Fruit fly (Drosophila melanogaster) whole organism, embryonic: ENCODE results near the gene CG32163.

Source experiments
- Atf-2 ChIP-seq: fragments of 200-800 bp; sonication (Bioruptor generic); optimal IDR thresholded peaks from 2 replicates; lab custom pipeline; 2016; ENCODE audit warnings: missing biosample characterization, missing genetic modification characterization
- BEAF-32 ChIP-seq: fragments of 200-800 bp; sonication (Bioruptor generic); optimal IDR thresholded peaks from 3 replicates; lab custom pipeline; 2017; ENCODE audit warnings: missing biosample characterization, missing genetic modification characterization, mild to moderate bottlenecking, moderate library complexity, missing genetic modification reagents
- BtbVII ChIP-seq: fragments of 200-800 bp; sonication (Bioruptor generic); optimal IDR thresholded peaks from 3 replicates; lab custom pipeline; 2017; ENCODE audit warnings: missing biosample characterization, mild to moderate bottlenecking, missing genetic modification characterization
- CG12155 ChIP-seq: fragments of 200-800 bp; sonication (Bioruptor generic); optimal IDR thresholded peaks from 3 replicates; lab custom pipeline; 2016; ENCODE audit warnings: missing biosample characterization, missing genetic modification characterization
- CG12391 ChIP-seq: fragments of 200-800 bp; sonication (Bioruptor generic); optimal IDR thresholded peaks from 3 replicates; lab custom pipeline; 2018; ENCODE audit warnings: missing biosample characterization, mild to moderate bottlenecking, missing genetic modification characterization, moderate library complexity
- CG12769 ChIP-seq: fragments of 200-800 bp; sonication (Bioruptor generic); optimal IDR thresholded peaks from 2 replicates; lab custom pipeline; 2019; ENCODE audit warnings: missing biosample characterization, mild to moderate bottlenecking, missing genetic modification characterization, moderate library complexity
- CG12942 ChIP-seq: fragments of 200-800 bp; sonication (Bioruptor generic); optimal IDR thresholded peaks from 3 replicates; lab custom pipeline; 2016; ENCODE audit warnings: missing biosample characterization, missing genetic modification characterization
- CG15011 ChIP-seq: fragments of 200-800 bp; sonication (Bioruptor generic); optimal IDR thresholded peaks from 3 replicates; lab custom pipeline; 2018; ENCODE audit warnings: missing biosample characterization, mild to moderate bottlenecking, missing genetic modification characterization
- CG17361 ChIP-seq: fragments of 200-800 bp; sonication (Bioruptor generic); IDR thresholded peaks from 3 replicates; pipeline ENCODE4 v1.3.6; 2022; ENCODE audit warnings: missing biosample characterization, missing genetic modification characterization
- CG18262 ChIP-seq: fragments of 200-800 bp; optimal IDR thresholded peaks from 3 replicates; lab custom pipeline; 2019; ENCODE audit warnings: missing biosample characterization, mild to moderate bottlenecking, missing genetic modification characterization, moderate library complexity
- CG18476 ChIP-seq: fragments of 200-800 bp; sonication (Bioruptor generic); optimal IDR thresholded peaks from 2 replicates; lab custom pipeline; 2016; ENCODE audit warnings: missing biosample characterization, mild to moderate bottlenecking, missing genetic modification characterization
- CG18764 ChIP-seq: fragments of 200-800 bp; sonication (Bioruptor generic); optimal IDR thresholded peaks from 3 replicates; lab custom pipeline; 2016; ENCODE audit warnings: missing biosample characterization, missing genetic modification characterization
- CG30403 ChIP-seq: fragments of 200-800 bp; sonication (Bioruptor generic); optimal IDR thresholded peaks from 3 replicates; lab custom pipeline; 2016; ENCODE audit warnings: missing biosample characterization, missing genetic modification characterization
- CG3407 ChIP-seq: fragments of 200-800 bp; sonication (Bioruptor generic); optimal IDR thresholded peaks from 2 replicates; lab custom pipeline; 2018; ENCODE audit warnings: missing biosample characterization, mild to moderate bottlenecking, missing genetic modification characterization
- CG34376 ChIP-seq: fragments of 200-800 bp; sonication (Bioruptor generic); optimal IDR thresholded peaks from 2 replicates; lab custom pipeline; 2018; ENCODE audit warnings: missing biosample characterization, mild to moderate bottlenecking, missing genetic modification characterization
- CG3726 ChIP-seq: fragments of 200-800 bp; sonication (Bioruptor generic); IDR thresholded peaks from 3 replicates; pipeline ENCODE4, ENCODE4 v1.3.6; 2022; ENCODE audit warnings: missing biosample characterization, missing genetic modification characterization
- CG4820 ChIP-seq: fragments of 200-800 bp; sonication (Bioruptor generic); optimal IDR thresholded peaks from 3 replicates; lab custom pipeline; 2016; ENCODE audit warnings: missing biosample characterization, missing genetic modification characterization
- CG7786 ChIP-seq: fragments of 200-800 bp; sonication (Bioruptor generic); optimal IDR thresholded peaks from 2 replicates; lab custom pipeline; 2016; ENCODE audit warnings: missing biosample characterization, missing genetic modification characterization
- CG8290 ChIP-seq, 3 experiments: fragments of 200-800 bp; sonication (Bioruptor generic); optimal IDR thresholded peaks; 2 replicates each; lab custom pipeline; 2016 to 2019; ENCODE audit warnings: missing biosample characterization in 3 of 3, missing genetic modification characterization in 3 of 3, mild to moderate bottlenecking in 2 of 3, moderate library complexity in 1 of 3
- CoRest ChIP-seq: fragments of 200-800 bp; sonication (Bioruptor generic); optimal IDR thresholded peaks from 3 replicates; lab custom pipeline; 2018; ENCODE audit warnings: missing biosample characterization, mild to moderate bottlenecking, missing genetic modification characterization, moderate library complexity
- Dip3 ChIP-seq: fragments of 200-800 bp; sonication (Bioruptor generic); optimal IDR thresholded peaks from 3 replicates; lab custom pipeline; 2016; ENCODE audit warnings: missing biosample characterization, missing genetic modification characterization
- Dp ChIP-seq: fragments of 200-800 bp; sonication (Bioruptor generic); optimal IDR thresholded peaks from 2 replicates; lab custom pipeline; 2018; ENCODE audit warnings: missing biosample characterization, mild to moderate bottlenecking, missing genetic modification characterization, moderate library complexity
- ERR ChIP-seq: fragments of 200-800 bp; sonication (Bioruptor generic); optimal IDR thresholded peaks from 2 replicates; lab custom pipeline; 2016; ENCODE audit warnings: missing biosample characterization, missing genetic modification characterization
- Ets65A ChIP-seq: fragments of 200-800 bp; sonication (Bioruptor generic); peaks from one replicate; lab custom pipeline; 2016; ENCODE audit warnings: missing biosample characterization, missing genetic modification characterization
- HLHmδ ChIP-seq: fragments of 200-800 bp; sonication (Bioruptor generic); optimal IDR thresholded peaks from 2 replicates; lab custom pipeline; 2018; ENCODE audit warnings: missing biosample characterization, mild to moderate bottlenecking, missing genetic modification characterization, moderate library complexity
- HmgD ChIP-seq: fragments of 200-800 bp; sonication (Bioruptor generic); optimal IDR thresholded peaks from 3 replicates; lab custom pipeline; 2016; ENCODE audit warnings: missing biosample characterization, missing genetic modification characterization
- Med ChIP-seq: fragments of 200-800 bp; sonication (Bioruptor generic); peaks from one replicate; lab custom pipeline; 2016; ENCODE audit warnings: missing biosample characterization, missing genetic modification characterization, mild to moderate bottlenecking, inconsistent platforms, moderate library complexity
- Myb ChIP-seq: fragments of 200-800 bp; sonication (Bioruptor generic); optimal IDR thresholded peaks from 2 replicates; lab custom pipeline; 2016; ENCODE audit warnings: missing biosample characterization, missing genetic modification characterization
- PHDP ChIP-seq: fragments of 200-800 bp; sonication (Bioruptor generic); optimal IDR thresholded peaks from 3 replicates; lab custom pipeline; 2018; ENCODE audit warnings: missing biosample characterization, mild to moderate bottlenecking, missing genetic modification characterization, moderate library complexity
- Sox100B ChIP-seq: fragments of 200-800 bp; sonication (Bioruptor generic); optimal IDR thresholded peaks from 3 replicates; lab custom pipeline; 2018; ENCODE audit warnings: missing biosample characterization, mild to moderate bottlenecking, missing genetic modification characterization
- Sry-δ ChIP-seq: fragments of 200-800 bp; sonication (Bioruptor generic); optimal IDR thresholded peaks from 2 replicates; lab custom pipeline; 2016; ENCODE audit warnings: missing biosample characterization, missing genetic modification characterization
- Ssrp ChIP-seq: fragments of 200-800 bp; sonication (Bioruptor generic); optimal IDR thresholded peaks from 2 replicates; lab custom pipeline; 2018; ENCODE audit warnings: missing biosample characterization, mild to moderate bottlenecking, missing genetic modification characterization, moderate library complexity
- Vsx1 ChIP-seq: fragments of 200-800 bp; sonication (Bioruptor generic); optimal IDR thresholded peaks from 2 replicates; lab custom pipeline; 2017; ENCODE audit warnings: missing biosample characterization, mild to moderate bottlenecking, missing genetic modification characterization, missing genetic modification reagents
- bab2 ChIP-seq: fragments of 200-800 bp; sonication (Bioruptor generic); optimal IDR thresholded peaks from 2 replicates; lab custom pipeline; 2016; ENCODE audit warnings: missing biosample characterization, missing genetic modification characterization
- chinmo ChIP-seq: fragments of 200-800 bp; sonication (Bioruptor generic); IDR thresholded peaks from 4 replicates; pipeline ENCODE4 v1.3.6; 2022; ENCODE audit warnings: missing biosample characterization, missing genetic modification characterization; ENCODE audit not compliant: partially characterized antibody
- crp ChIP-seq, 2 experiments: fragments of 200-800 bp; sonication (Bioruptor generic); optimal IDR thresholded peaks; 2 replicates in 1 of 2; 3 replicates in 1 of 2; lab custom pipeline; 2017; ENCODE audit warnings: missing biosample characterization in 2 of 2, missing genetic modification characterization in 2 of 2, mild to moderate bottlenecking in 1 of 2, moderate library complexity in 1 of 2
- dimm ChIP-seq: fragments of 200-800 bp; sonication (Bioruptor generic); IDR thresholded peaks from 2 replicates; pipeline ENCODE4 v1.3.6; 2022; ENCODE audit warnings: missing biosample characterization, missing genetic modification characterization
- eve ChIP-seq, 2 experiments: fragments of >200 bp; optimal IDR thresholded peaks; 2 replicates each; lab custom pipeline; 2017; ENCODE audit warnings: missing biosample characterization in 2 of 2, missing genetic modification characterization in 2 of 2
- gem ChIP-seq: fragments of 200-800 bp; sonication (Bioruptor generic); optimal IDR thresholded peaks from 2 replicates; lab custom pipeline; 2019; ENCODE audit warnings: missing biosample characterization, mild to moderate bottlenecking, missing genetic modification characterization, moderate library complexity
- grau ChIP-seq: fragments of 200-800 bp; optimal IDR thresholded peaks from 3 replicates; lab custom pipeline; 2019; ENCODE audit warnings: missing biosample characterization, mild to moderate bottlenecking, missing genetic modification characterization, moderate library complexity
- her ChIP-seq: fragments of 200-800 bp; sonication (Bioruptor generic); optimal IDR thresholded peaks from 2 replicates; lab custom pipeline; 2016; ENCODE audit warnings: missing biosample characterization, missing genetic modification characterization
- inv ChIP-seq: fragments of 200-800 bp; sonication (Bioruptor generic); IDR thresholded peaks from 2 replicates; pipeline ENCODE4 v1.3.6; 2022; ENCODE audit warnings: missing biosample characterization, missing genetic modification characterization; ENCODE audit not compliant: partially characterized antibody
- mld ChIP-seq: fragments of 200-800 bp; sonication (Bioruptor generic); IDR thresholded peaks from 3 replicates; pipeline ENCODE4 v1.3.6; 2022; ENCODE audit warnings: missing biosample characterization, missing genetic modification characterization; ENCODE audit not compliant: partially characterized antibody
- run ChIP-seq: fragments of 200-800 bp; sonication (Bioruptor generic); optimal IDR thresholded peaks from 3 replicates; lab custom pipeline; 2018; ENCODE audit warnings: missing biosample characterization, mild to moderate bottlenecking, missing genetic modification characterization
- sd ChIP-seq: fragments of 200-800 bp; sonication (Bioruptor generic); optimal IDR thresholded peaks from 3 replicates; lab custom pipeline; 2018; ENCODE audit warnings: missing biosample characterization, mild to moderate bottlenecking, missing genetic modification characterization, moderate library complexity
- shn ChIP-seq: fragments of 200-800 bp; sonication (Bioruptor generic); optimal IDR thresholded peaks from 3 replicates; lab custom pipeline; 2016; ENCODE audit warnings: missing biosample characterization, missing genetic modification characterization
- slp2 ChIP-seq: fragments of 200-800 bp; sonication (Bioruptor generic); optimal IDR thresholded peaks from 2 replicates; lab custom pipeline; 2016; ENCODE audit warnings: missing biosample characterization, missing genetic modification characterization
- sqz ChIP-seq: fragments of 200-800 bp; sonication (Bioruptor generic); optimal IDR thresholded peaks from 3 replicates; lab custom pipeline; 2018; ENCODE audit warnings: missing biosample characterization, mild to moderate bottlenecking, missing genetic modification characterization
- tin ChIP-seq: fragments of 200-800 bp; sonication (Bioruptor generic); optimal IDR thresholded peaks from 3 replicates; lab custom pipeline; 2016; ENCODE audit warnings: missing biosample characterization, missing genetic modification characterization

CG32163 gene

dm6 chr3L:16574307-16574946 is 12.5 kb upstream of the CG32163 start, which contains the start of gene mbf1:
TSS of gene mbf1 (plus strand) at chr3L:16574436.
- TF ChIP-seq Sox100B = no peak
- TF ChIP-seq HmgD (GFP tag; lab: Kevin White, UChicago) = peak; percentile 39
- peak; percentile 5 for TF ChIP-seq shn (GFP tag; lab: Kevin White, UChicago)
- no peak for TF ChIP-seq eve (GFP tag; optimal IDR thresholded peaks at IDR 0.05; lab: Kevin White, UChicago)
- peak; percentile 5 for TF ChIP-seq CG18262 (tag; lab: Kevin White, UChicago)
- peak; percentile 61; the same call in 1 of the 3 replicates for TF ChIP-seq CG17361
- peak; percentile 62 to 92 for TF ChIP-seq crp (GFP tag; optimal IDR thresholded peaks at IDR 0.05; lab: Kevin White, UChicago)
- no peak for TF ChIP-seq CG3407 (GFP tag; lab: Kevin White, UChicago)
- peak; percentile 31 for TF ChIP-seq tin (GFP tag; lab: Kevin White, UChicago)
- no peak for TF ChIP-seq CG3726
- TF ChIP-seq CG12942 = no peak
- TF ChIP-seq Ets65A (GFP tag; lab: Kevin White, UChicago) = peak; percentile 71
- peak; percentile 72 for TF ChIP-seq Myb
- TF ChIP-seq CG15011 = no peak
- no peak for TF ChIP-seq Atf-2 (GFP tag; lab: Kevin White, UChicago)
- TF ChIP-seq Vsx1 (GFP tag; lab: Kevin White, UChicago) = no peak
- TF ChIP-seq CG8290 (GFP tag; optimal IDR thresholded peaks at IDR 0.05; lab: Kevin White, UChicago) = no peak
- peak; percentile 7 to 39 for TF ChIP-seq CG8290 (tag; optimal IDR thresholded peaks at IDR 0.05; lab: Kevin White, UChicago)
- peak; percentile 72 for TF ChIP-seq Dp
- TF ChIP-seq bab2 (GFP tag; lab: Kevin White, UChicago) = peak; percentile 16
- TF ChIP-seq CG34376 (GFP tag; lab: Kevin White, UChicago) = peak; percentile 16
- peak; percentile 48 for TF ChIP-seq CG12391
- TF ChIP-seq CoRest = peak; percentile 42
- peak; percentile 12 for TF ChIP-seq CG18764 (GFP tag; lab: Kevin White, UChicago)
- TF ChIP-seq BEAF-32 = peak; percentile 75
- TF ChIP-seq mld (GFP tag; lab: Robert Waterston, UW) = 0 out of 3 replicates have a peak, but pooled peaks have one; percentile 13
- TF ChIP-seq CG30403 (GFP tag; lab: Kevin White, UChicago) = peak; percentile 27
- no peak for TF ChIP-seq run (tag; lab: Kevin White, UChicago)
- no peak for TF ChIP-seq CG7786 (GFP tag; lab: Kevin White, UChicago)
- peak; percentile 32 for TF ChIP-seq CG12769
- no peak for TF ChIP-seq ERR (GFP tag; lab: Kevin White, UChicago)
- TF ChIP-seq dimm (GFP tag; lab: Robert Waterston, UW) = no peak
- peak; percentile 27 for TF ChIP-seq gem (tag; lab: Kevin White, UChicago)
- TF ChIP-seq CG18476 (GFP tag; lab: Kevin White, UChicago) = no peak
- no peak for TF ChIP-seq HLHmδ (GFP tag; lab: Kevin White, UChicago)
- TF ChIP-seq sqz (GFP tag; lab: Kevin White, UChicago) = no peak
- peak; percentile 20 for TF ChIP-seq slp2 (GFP tag; lab: Kevin White, UChicago)
- peak; percentile 15 for TF ChIP-seq BtbVII (GFP tag; lab: Kevin White, UChicago)
- no peak for TF ChIP-seq chinmo (GFP tag; lab: Robert Waterston, UW)
- TF ChIP-seq Dip3 (GFP tag; lab: Kevin White, UChicago) = peak; percentile 3
- peak; percentile 94 for TF ChIP-seq sd (tag; lab: Kevin White, UChicago)
- TF ChIP-seq CG4820 = no peak
- peak; percentile 79 for TF ChIP-seq Sry-δ (GFP tag; lab: Kevin White, UChicago)
- TF ChIP-seq inv (GFP tag; lab: Robert Waterston, UW) = peak; percentile 48; the same call in 1 of the 2 replicates
- peak; percentile 84 for TF ChIP-seq Med (GFP tag; lab: Kevin White, UChicago)
- no peak for TF ChIP-seq Ssrp (tag; lab: Kevin White, UChicago)
- peak; percentile 22 for TF ChIP-seq grau (tag; lab: Kevin White, UChicago)
- peak; percentile 20 for TF ChIP-seq CG12155
- TF ChIP-seq PHDP (tag; lab: Kevin White, UChicago) = peak; percentile 40
- TF ChIP-seq her (GFP tag; lab: Kevin White, UChicago) = no peak
